Worm (Caenorhabditis elegans): ENCODE measurements around the gene T05C12.9.

- TF ChIP-seq scrt-1 (GFP tag; IDR thresholded peaks at IDR 0.05): no peak
- TF ChIP-seq ceh-13 (GFP tag; optimal IDR thresholded peaks at IDR 0.05): no peak
- TF ChIP-seq ceh-36 (tag; optimal IDR thresholded peaks at IDR 0.05): no peak
- no peak for TF ChIP-seq flt-1 (GFP tag; IDR thresholded peaks at IDR 0.05)
- no peak for TF ChIP-seq tbx-37 (GFP tag; conservative IDR thresholded peaks at IDR 0.05)
These were observed at the start of gene T05C12.9 for ce11 chrII:8193126-8193525.

Measured in whole organism, early embryonic.